Worm (Caenorhabditis elegans) whole organism, L4 larva: Measurements from ENCODE around the gene F15E6.4.

ENCODE experiments used
- F44E2.7 ChIP-seq: fragments of 200-800 bp; sonication (Bioruptor generic); IDR thresholded peaks from 2 replicates; pipeline ENCODE4 v2.1.2; 2022; ENCODE audit warnings: missing genetic modification characterization, missing compliant biosample characterization
- F49E8.2 ChIP-seq: sonication (generic microtip); optimal IDR thresholded peaks from 2 replicates; lab custom pipeline; 2016; ENCODE audit warnings: missing compliant biosample characterization, mild to moderate bottlenecking, missing genetic modification characterization, borderline replicate concordance
- Y5F2A.4 ChIP-seq: fragments of 200-800 bp; sonication (Bioruptor generic); optimal IDR thresholded peaks from 2 replicates; lab custom pipeline; 2018; ENCODE audit warnings: mild to moderate bottlenecking, missing genetic modification characterization, missing compliant biosample characterization
- ZK337.2 ChIP-seq: fragments of 200-800 bp; sonication (Bioruptor generic); IDR thresholded peaks from 2 replicates; pipeline ENCODE4 v1.3.6; 2022; ENCODE audit warnings: missing genetic modification reagents, missing genetic modification characterization, missing compliant biosample characterization
- ama-1 ChIP-seq: fragments of 150-350 bp; optimal IDR thresholded peaks from 2 replicates; lab custom pipeline; 2014; ENCODE audit warnings: inconsistent platforms, mixed read lengths
- daf-12 ChIP-seq: fragments of 150-350 bp; optimal IDR thresholded peaks from 2 replicates; lab custom pipeline; 2014; ENCODE audit warnings: missing biosample characterization, missing genetic modification reagents, missing genetic modification characterization
- dmd-6 ChIP-seq: fragments of 200-800 bp; sonication (Bioruptor generic); IDR thresholded peaks from 2 replicates; pipeline ENCODE4 v1.3.6; 2022; ENCODE audit warnings: missing genetic modification reagents, missing genetic modification characterization, missing compliant biosample characterization
- egl-43 ChIP-seq: fragments of 200-800 bp; sonication (Bioruptor generic); IDR thresholded peaks from 2 replicates; pipeline ENCODE4 v1.3.6; 2022; ENCODE audit warnings: missing genetic modification reagents, missing genetic modification characterization, missing compliant biosample characterization
- hlh-11 ChIP-seq: fragments of 200-800 bp; sonication (Bioruptor generic); optimal IDR thresholded peaks from 2 replicates; lab custom pipeline; 2018; ENCODE audit warnings: mild to moderate bottlenecking, missing genetic modification characterization, missing compliant biosample characterization
- hlh-30 ChIP-seq: sonication (generic microtip); optimal IDR thresholded peaks from 2 replicates; lab custom pipeline; 2017; ENCODE audit warnings: antibody characterized with exemption, mild to moderate bottlenecking, missing genetic modification characterization, missing compliant biosample characterization; ENCODE audit not compliant: insufficient read depth
- lin-1 ChIP-seq: fragments of 200-800 bp; sonication (Bioruptor generic); IDR thresholded peaks from 2 replicates; pipeline ENCODE4 v1.3.6; 2022; ENCODE audit warnings: missing genetic modification reagents, missing genetic modification characterization, missing compliant biosample characterization
- lin-15B ChIP-seq: fragments of 150-350 bp; sonication (generic microtip); optimal IDR thresholded peaks from 3 replicates; lab custom pipeline; 2014; ENCODE audit warnings: missing biosample characterization, missing genetic modification characterization
- lin-29 ChIP-seq: fragments of 200-800 bp; sonication (Bioruptor generic); IDR thresholded peaks from 2 replicates; pipeline ENCODE4 v1.3.6; 2022; ENCODE audit warnings: missing genetic modification reagents, missing genetic modification characterization, missing compliant biosample characterization
- lin-39 ChIP-seq: fragments of 150-350 bp; optimal IDR thresholded peaks from 2 replicates; lab custom pipeline; 2014; ENCODE audit warnings: missing biosample characterization, missing genetic modification reagents, missing genetic modification characterization
- madf-9 ChIP-seq: fragments of 200-800 bp; sonication (Bioruptor generic); conservative IDR thresholded peaks from 2 replicates; pipeline ENCODE4 v1.3.6; 2022; ENCODE audit warnings: missing genetic modification reagents, missing genetic modification characterization, missing compliant biosample characterization
- mdl-1 ChIP-seq, 2 experiments: fragments of 150-350 bp in 1 of 2; sonication (generic microtip) in 1 of 2; optimal IDR thresholded peaks; 2 replicates each; lab custom pipeline; 2014 to 2017; ENCODE audit warnings: missing biosample characterization in 2 of 2, missing genetic modification characterization in 2 of 2
- nhr-102 ChIP-seq: sonication (generic microtip); optimal IDR thresholded peaks from 2 replicates; lab custom pipeline; 2016; ENCODE audit warnings: mild to moderate bottlenecking, missing genetic modification characterization, moderate library complexity, missing compliant biosample characterization
- nhr-28 ChIP-seq: fragments of 150-350 bp; optimal IDR thresholded peaks from 2 replicates; lab custom pipeline; 2014; ENCODE audit warnings: missing biosample characterization, missing genetic modification characterization
- nhr-76 ChIP-seq: fragments of 150-350 bp; optimal IDR thresholded peaks from 2 replicates; lab custom pipeline; 2014; ENCODE audit warnings: missing biosample characterization, missing genetic modification characterization
- pha-4 ChIP-seq, 2 experiments: fragments of 150-350 bp in 1 of 2; fragments of 200-800 bp in 1 of 2; sonication (Bioruptor generic) in 1 of 2; IDR thresholded peaks in 1 of 2; optimal IDR thresholded peaks in 1 of 2; 2 replicates each; pipeline versions ENCODE4 v1.3.6 to Lab custom; 2014 to 2022; ENCODE audit warnings: missing genetic modification characterization in 2 of 2, missing genetic modification reagents in 2 of 2, missing biosample characterization in 1 of 2, missing compliant biosample characterization in 1 of 2
- php-3 ChIP-seq: fragments of 200-800 bp; sonication (Bioruptor generic); IDR thresholded peaks from 2 replicates; pipeline ENCODE4 v1.3.6; 2022; ENCODE audit warnings: missing genetic modification reagents, missing genetic modification characterization, missing compliant biosample characterization
- pqm-1 ChIP-seq: sonication (generic microtip); optimal IDR thresholded peaks from 2 replicates; lab custom pipeline; 2017; ENCODE audit warnings: missing biosample characterization, missing genetic modification characterization
- rbr-2 ChIP-seq: sonication (generic microtip); optimal IDR thresholded peaks from 2 replicates; lab custom pipeline; 2016; ENCODE audit warnings: missing genotype, missing genetic modification characterization, missing compliant biosample characterization
- saeg-2 ChIP-seq: fragments of 200-800 bp; sonication (Bioruptor generic); IDR thresholded peaks from 2 replicates; pipeline ENCODE4 v1.3.6; 2022; ENCODE audit warnings: missing genetic modification reagents, missing genetic modification characterization, missing compliant biosample characterization
- set-16 ChIP-seq: fragments of 200-800 bp; sonication (Bioruptor generic); IDR thresholded peaks from 2 replicates; pipeline ENCODE4 v1.3.6; 2022; ENCODE audit warnings: missing genetic modification reagents, missing genetic modification characterization, missing compliant biosample characterization
- skn-1 ChIP-seq: fragments of 150-350 bp; optimal IDR thresholded peaks from 2 replicates; lab custom pipeline; 2014; ENCODE audit warnings: missing biosample characterization, missing genetic modification characterization
- spr-3 ChIP-seq: fragments of 200-800 bp; sonication (Bioruptor generic); optimal IDR thresholded peaks from 2 replicates; lab custom pipeline; 2018; ENCODE audit warnings: mild to moderate bottlenecking, missing genetic modification characterization, missing compliant biosample characterization
- tag-97 ChIP-seq: fragments of 200-800 bp; sonication (Bioruptor generic); IDR thresholded peaks from 2 replicates; pipeline ENCODE4 v1.3.6; 2022; ENCODE audit warnings: missing genetic modification characterization, missing compliant biosample characterization
- unc-130 ChIP-seq: sonication (generic microtip); optimal IDR thresholded peaks from 2 replicates; lab custom pipeline; 2016; ENCODE audit warnings: missing genetic modification reagents, missing genetic modification characterization, missing compliant biosample characterization
- unc-62 ChIP-seq, 3 experiments: fragments of 150-350 bp in 1 of 3; sonication (generic microtip); optimal IDR thresholded peaks in 2 of 3; peaks in 1 of 3; 1 replicate in 1 of 3; 2 replicates in 2 of 3; lab custom pipeline; 2014 to 2017; ENCODE audit warnings: missing biosample characterization in 3 of 3, missing genetic modification characterization in 3 of 3, missing genetic modification reagents in 3 of 3, missing genotype in 1 of 3
- zag-1 ChIP-seq: fragments of 150-350 bp; optimal IDR thresholded peaks from 2 replicates; lab custom pipeline; 2014; ENCODE audit warnings: missing biosample characterization, missing genetic modification characterization

F15E6.4 gene

DNA sequence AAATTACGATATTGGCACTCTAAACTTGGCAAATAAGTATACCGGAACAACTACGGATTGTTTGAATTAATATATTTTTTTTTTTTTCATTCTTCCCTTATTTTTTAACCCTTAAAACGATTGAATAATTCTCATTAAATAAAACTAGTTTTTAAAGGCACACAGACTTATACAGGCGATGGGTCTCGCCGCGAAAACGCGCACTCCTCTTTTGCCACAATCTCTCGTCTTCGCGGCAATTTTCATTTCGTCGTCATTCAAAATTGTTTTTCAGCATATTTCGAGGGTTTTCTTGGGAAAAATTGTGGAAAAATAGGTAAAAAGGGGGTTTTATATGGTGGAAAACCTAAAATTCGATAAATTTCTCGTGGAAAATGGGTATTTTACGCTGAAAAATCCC, 43.9 kb upstream of the F15E6.4 start (continued):
- TF ChIP-seq nhr-28 (no peak), lin-1 (GFP tag; lab: Robert Waterston, UW) (no peak), ama-1 (lab: Kevin White, UChicago) (no peak), hlh-11 (no peak)
- TF ChIP-seq, all 104 proteins: peak for 10

ce11 chrIV:4247770-4248169, 43.5 kb upstream of the F15E6.4 start, which contains the start of gene ama-1:
Gene ama-1 (plus strand): TSS chrIV:4248070.
- TF ChIP-seq Y5F2A.4 (GFP tag; lab: Kevin White, UChicago) = no peak
- no peak for TF ChIP-seq F49E8.2 (tag; lab: Kevin White, UChicago)
- TF ChIP-seq skn-1 = no peak
- TF ChIP-seq zag-1 (tag; lab: Kevin White, UChicago) = no peak
- no peak for TF ChIP-seq egl-43 (GFP tag; lab: Robert Waterston, UW)
- no peak for TF ChIP-seq nhr-76 (tag; lab: Kevin White, UChicago)
- TF ChIP-seq lin-39 = no peak
- TF ChIP-seq saeg-2 = no peak
- no peak for TF ChIP-seq F44E2.7 (GFP tag; lab: Robert Waterston, UW)
- TF ChIP-seq lin-29 = no peak
- TF ChIP-seq daf-12 (tag; lab: Kevin White, UChicago) = no peak
- no peak for TF ChIP-seq ZK337.2 (GFP tag; lab: Robert Waterston, UW)
- no peak for TF ChIP-seq dmd-6 (GFP tag; lab: Robert Waterston, UW)
- no peak for TF ChIP-seq lin-15B (tag; lab: Kevin White, UChicago)

ce11 chrIV:4254989-4255582, 36.2 kb upstream of the F15E6.4 start:
- TF ChIP-seq rbr-2 (no peak), spr-3 (GFP tag; lab: Kevin White, UChicago) (no peak), F49E8.2 (tag; lab: Kevin White, UChicago) (no peak), saeg-2 (no peak), pqm-1 (tag; lab: Kevin White, UChicago) (no peak), hlh-30 (no peak), set-16 (GFP tag; lab: Robert Waterston, UW) (peak; percentile 77)

DNA sequence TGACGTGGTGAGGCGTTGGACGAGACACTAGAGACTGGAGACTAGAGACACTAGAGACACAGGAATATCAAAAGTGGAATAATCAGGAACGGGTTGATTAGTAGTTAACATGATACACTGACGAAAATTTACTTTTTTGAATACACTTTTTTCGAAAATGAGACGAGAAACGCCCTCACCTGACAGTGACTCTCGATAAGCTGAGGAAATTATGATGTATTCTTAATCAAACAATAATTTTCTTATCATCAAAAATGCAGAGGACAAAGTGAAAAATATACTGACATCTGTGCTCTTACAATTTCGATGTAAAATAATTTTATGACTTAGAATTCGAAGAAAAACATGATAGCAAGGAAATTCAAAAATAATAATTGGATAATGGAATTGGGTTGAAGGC, 31.8 kb upstream of the F15E6.4 start:
- TF ChIP-seq nhr-102 = no peak
- TF ChIP-seq pqm-1 (tag; lab: Kevin White, UChicago) = peak; percentile 74
- TF ChIP-seq dmd-6 (GFP tag; lab: Robert Waterston, UW) = peak; percentile 58
- peak; percentile 19 for TF ChIP-seq hlh-11
- TF ChIP-seq nhr-28 = peak; percentile 45
- TF ChIP-seq unc-62 (GFP tag; optimal IDR thresholded peaks at IDR 0.05 in 1 of 2; lab: Kevin White, UChicago) = peak in 1 of 2 experiments; percentile 70
- no peak for TF ChIP-seq unc-62 (tag; optimal IDR thresholded peaks at IDR 0.05; lab: Kevin White, UChicago)
- TF ChIP-seq tag-97 = no peak

DNA sequence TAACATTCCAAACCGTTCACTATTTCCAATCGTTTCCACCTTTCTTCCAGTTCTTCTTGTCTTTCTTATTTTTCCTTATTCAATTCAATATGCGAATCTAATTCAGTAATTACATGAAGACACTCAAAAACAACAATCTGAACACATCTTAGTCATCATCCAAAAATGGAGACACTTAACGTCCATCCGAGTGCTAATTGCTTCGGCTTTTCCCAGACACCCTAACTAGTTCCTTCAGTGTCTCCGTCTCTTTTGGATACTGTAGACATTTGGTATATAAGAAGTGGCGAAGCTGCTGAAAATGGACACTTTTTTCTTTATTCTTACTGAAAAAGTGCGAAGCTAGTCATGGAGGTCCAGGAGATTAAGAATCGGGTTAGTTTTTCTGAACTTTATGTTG, 28.3 kb upstream of the F15E6.4 start, which contains the start of gene col-33:
Gene col-33, plus strand, starts transcription at position 301 of the 400 bp plus-strand sequence.
- TF ChIP-seq unc-130 (GFP tag; lab: Kevin White, UChicago) = no peak
- TF ChIP-seq, all 104 proteins: peak for 0

- TF ChIP-seq php-3 (GFP tag; lab: Robert Waterston, UW) (0 out of 2 replicates have a peak, but pooled peaks have one; percentile 24), pha-4 (GFP tag; IDR thresholded peaks at IDR 0.05; lab: Robert Waterston, UW) (peak; percentile 55; the same call in 1 of the 2 replicates), pha-4 (tag; optimal IDR thresholded peaks at IDR 0.05; lab: Kevin White, UChicago) (no peak), madf-9 (GFP tag; lab: Robert Waterston, UW) (no peak), mdl-1 (tag; optimal IDR thresholded peaks at IDR 0.05; lab: Kevin White, UChicago) (no peak), saeg-2 (no peak), set-16 (GFP tag; lab: Robert Waterston, UW) (peak; percentile 98)
These were observed 26.6 kb upstream of the F15E6.4 start for ce11 chrIV:4264649-4265048.
